Worm (Caenorhabditis elegans) whole organism, early embryonic: ENCODE data around the gene rbm-39.

Source experiments
- aly-1 ChIP-seq: sonication (generic microtip); optimal IDR thresholded peaks from 2 replicates; lab custom pipeline; 2016; ENCODE audit warnings: missing genetic modification characterization, missing compliant biosample characterization
- ama-1 ChIP-seq: fragments of 150-350 bp; optimal IDR thresholded peaks from 2 replicates; lab custom pipeline; 2014
- ceh-13 ChIP-seq: fragments of 200-800 bp; sonication (Bioruptor generic); optimal IDR thresholded peaks from 2 replicates; lab custom pipeline; 2018; ENCODE audit warnings: mild to moderate bottlenecking, missing genetic modification characterization, missing compliant biosample characterization
- ets-7 ChIP-seq: sonication (generic microtip); optimal IDR thresholded peaks from 2 replicates; lab custom pipeline; 2016; ENCODE audit warnings: missing genotype, missing genetic modification characterization, missing compliant biosample characterization
- hmbx-1 ChIP-seq: sonication (generic microtip); optimal IDR thresholded peaks from 2 replicates; lab custom pipeline; 2016; ENCODE audit warnings: mild to moderate bottlenecking, missing genetic modification characterization, missing compliant biosample characterization
- pes-1 ChIP-seq: fragments of 200-800 bp; sonication (Bioruptor generic); IDR thresholded peaks from 2 replicates; pipeline ENCODE4 v1.3.6; 2022; ENCODE audit warnings: missing genetic modification reagents, missing genetic modification characterization, missing compliant biosample characterization
- scrt-1 ChIP-seq: fragments of 200-800 bp; sonication (Bioruptor generic); IDR thresholded peaks from 2 replicates; pipeline ENCODE4 v1.3.6; 2022; ENCODE audit warnings: missing genetic modification characterization, missing compliant biosample characterization
- sea-1 ChIP-seq: fragments of 200-800 bp; sonication (Bioruptor generic); conservative IDR thresholded peaks from 2 replicates; pipeline ENCODE4 v1.3.6; 2022; ENCODE audit warnings: missing genetic modification characterization, missing compliant biosample characterization
- tbx-11 ChIP-seq: fragments of 200-800 bp; sonication (Bioruptor generic); IDR thresholded peaks from 2 replicates; pipeline ENCODE4 v1.3.6; 2022; ENCODE audit warnings: missing genetic modification characterization, missing compliant biosample characterization

ce11 chrIV:972401-972800, 40.0 kb upstream of the rbm-39 start:
- no peak for TF ChIP-seq ceh-13 (GFP tag; lab: Kevin White, UChicago)
- TF ChIP-seq ets-7 (tag; lab: Kevin White, UChicago): no peak
- no peak for TF ChIP-seq scrt-1 (GFP tag; lab: Robert Waterston, UW)
- TF ChIP-seq sea-1: no peak
- no peak for TF ChIP-seq ama-1 (lab: Kevin White, UChicago)
- no peak for TF ChIP-seq pes-1 (GFP tag; lab: Robert Waterston, UW)
- TF ChIP-seq hmbx-1 (tag; lab: Kevin White, UChicago): no peak
- no peak for TF ChIP-seq aly-1 (tag; lab: Kevin White, UChicago)
- TF ChIP-seq tbx-11: no peak
